Worm (Caenorhabditis elegans) whole organism, late embryonic: ENCODE data around the gene F14F9.5.

Experiments used
- C08G9.2 ChIP-seq: sonication (generic microtip); optimal IDR thresholded peaks from 2 replicates; lab custom pipeline; 2016; ENCODE audit warnings: mild to moderate bottlenecking, missing genetic modification characterization, moderate library complexity, missing compliant biosample characterization
- C38D4.7 ChIP-seq: fragments of 200-800 bp; sonication (Bioruptor generic); optimal IDR thresholded peaks from 2 replicates; lab custom pipeline; 2018; ENCODE audit warnings: mild to moderate bottlenecking, missing genetic modification characterization, moderate library complexity, missing compliant biosample characterization
- K09A11.1 ChIP-seq: sonication (generic microtip); optimal IDR thresholded peaks from 2 replicates; lab custom pipeline; 2017; ENCODE audit warnings: antibody characterized with exemption, mild to moderate bottlenecking, missing genetic modification characterization, missing compliant biosample characterization; ENCODE audit not compliant: insufficient read depth
- T23F11.4 ChIP-seq: fragments of 200-800 bp; sonication (Bioruptor generic); optimal IDR thresholded peaks from 2 replicates; lab custom pipeline; 2018; ENCODE audit warnings: mild to moderate bottlenecking, missing genetic modification characterization, missing compliant biosample characterization
- ahr-1 ChIP-seq: sonication (generic microtip); optimal IDR thresholded peaks from 2 replicates; lab custom pipeline; 2016; ENCODE audit warnings: missing genetic modification characterization, missing compliant biosample characterization
- ama-1 ChIP-seq: fragments of 150-350 bp; optimal IDR thresholded peaks from 2 replicates; lab custom pipeline; 2014
- ceh-18 ChIP-seq: sonication (generic microtip); optimal IDR thresholded peaks from 2 replicates; lab custom pipeline; 2016; ENCODE audit warnings: missing genetic modification characterization, missing compliant biosample characterization
- ceh-2 ChIP-seq: sonication (generic microtip); optimal IDR thresholded peaks from 2 replicates; lab custom pipeline; 2016; ENCODE audit warnings: missing genotype, missing genetic modification characterization, missing compliant biosample characterization
- ceh-34 ChIP-seq: sonication (generic microtip); optimal IDR thresholded peaks from 2 replicates; lab custom pipeline; 2016; ENCODE audit warnings: mild to moderate bottlenecking, missing genetic modification characterization, missing compliant biosample characterization
- ceh-45 ChIP-seq: fragments of 200-800 bp; sonication (Bioruptor generic); IDR thresholded peaks from 2 replicates; pipeline ENCODE4 v1.3.6; 2022; ENCODE audit warnings: missing genetic modification reagents, missing genetic modification characterization, missing compliant biosample characterization
- ceh-9 ChIP-seq: sonication (generic microtip); optimal IDR thresholded peaks from 2 replicates; lab custom pipeline; 2016; ENCODE audit warnings: mild to moderate bottlenecking, missing genetic modification characterization, inconsistent platforms, missing compliant biosample characterization
- che-1 ChIP-seq: sonication (generic microtip); optimal IDR thresholded peaks from 2 replicates; lab custom pipeline; 2016; ENCODE audit warnings: mild to moderate bottlenecking, missing genetic modification characterization, missing compliant biosample characterization
- dmd-4 ChIP-seq: sonication (generic microtip); optimal IDR thresholded peaks from 2 replicates; lab custom pipeline; 2016; ENCODE audit warnings: borderline replicate concordance, missing genetic modification characterization, missing compliant biosample characterization
- dve-1 ChIP-seq: sonication (generic microtip); optimal IDR thresholded peaks from 2 replicates; lab custom pipeline; 2017; ENCODE audit warnings: antibody characterized with exemption, mild to moderate bottlenecking, missing genetic modification characterization, missing compliant biosample characterization
- elt-4 ChIP-seq: sonication (generic microtip); optimal IDR thresholded peaks from 2 replicates; lab custom pipeline; 2016; ENCODE audit warnings: missing genetic modification characterization, missing compliant biosample characterization
- ets-4 ChIP-seq: sonication (generic microtip); optimal IDR thresholded peaks from 2 replicates; lab custom pipeline; 2016; ENCODE audit warnings: missing genetic modification characterization, missing compliant biosample characterization
- fax-1 ChIP-seq: sonication (generic microtip); optimal IDR thresholded peaks from 2 replicates; lab custom pipeline; 2016; ENCODE audit warnings: missing genotype, missing genetic modification characterization, missing compliant biosample characterization
- hlh-13 ChIP-seq: fragments of 200-800 bp; sonication (Bioruptor generic); optimal IDR thresholded peaks from 2 replicates; lab custom pipeline; 2018; ENCODE audit warnings: mild to moderate bottlenecking, missing genetic modification characterization, missing compliant biosample characterization
- hlh-15 ChIP-seq: sonication (generic microtip); optimal IDR thresholded peaks from 2 replicates; lab custom pipeline; 2016; ENCODE audit warnings: missing genetic modification characterization, missing compliant biosample characterization
- lim-6 ChIP-seq: sonication (generic microtip); optimal IDR thresholded peaks from 2 replicates; lab custom pipeline; 2016; ENCODE audit warnings: missing genetic modification characterization, missing compliant biosample characterization
- lin-11 ChIP-seq: fragments of 200-800 bp; sonication (Bioruptor generic); optimal IDR thresholded peaks from 2 replicates; lab custom pipeline; 2018; ENCODE audit warnings: mild to moderate bottlenecking, missing genetic modification characterization, missing compliant biosample characterization
- madf-2 ChIP-seq: sonication (generic microtip); optimal IDR thresholded peaks from 2 replicates; lab custom pipeline; 2017; ENCODE audit warnings: missing genetic modification characterization, missing compliant biosample characterization
- mec-3 ChIP-seq: sonication (generic microtip); optimal IDR thresholded peaks from 2 replicates; lab custom pipeline; 2016; ENCODE audit warnings: borderline replicate concordance, missing genetic modification characterization, missing compliant biosample characterization
- nhr-232 ChIP-seq: sonication (generic microtip); optimal IDR thresholded peaks from 2 replicates; lab custom pipeline; 2016; ENCODE audit warnings: missing genetic modification characterization, missing compliant biosample characterization
- npax-4 ChIP-seq: sonication (generic microtip); optimal IDR thresholded peaks from 2 replicates; lab custom pipeline; 2016; ENCODE audit warnings: missing genetic modification characterization, missing compliant biosample characterization
- pag-3 ChIP-seq: sonication (generic microtip); optimal IDR thresholded peaks from 2 replicates; lab custom pipeline; 2016; ENCODE audit warnings: missing compliant biosample characterization, missing genetic modification characterization, borderline replicate concordance
- pax-1 ChIP-seq: fragments of 150-350 bp; optimal IDR thresholded peaks from 2 replicates; lab custom pipeline; 2014; ENCODE audit warnings: missing biosample characterization, missing genetic modification characterization
- pha-2 ChIP-seq: sonication (generic microtip); optimal IDR thresholded peaks from 2 replicates; lab custom pipeline; 2017; ENCODE audit warnings: mild to moderate bottlenecking, missing genetic modification characterization, missing compliant biosample characterization
- pqm-1 ChIP-seq: sonication (generic microtip); optimal IDR thresholded peaks from 2 replicates; lab custom pipeline; 2016; ENCODE audit warnings: missing genetic modification characterization, missing compliant biosample characterization
- pros-1 ChIP-seq: fragments of 150-350 bp; optimal IDR thresholded peaks from 2 replicates; lab custom pipeline; 2014; ENCODE audit warnings: missing biosample characterization, missing genetic modification reagents, missing genetic modification characterization
- ref-2 ChIP-seq: sonication (generic microtip); optimal IDR thresholded peaks from 2 replicates; lab custom pipeline; 2016; ENCODE audit warnings: missing genetic modification characterization, missing compliant biosample characterization
- sdc-2 ChIP-seq: sonication (generic microtip); optimal IDR thresholded peaks from 2 replicates; lab custom pipeline; 2016; ENCODE audit warnings: missing genotype, missing genetic modification characterization, missing compliant biosample characterization
- sox-4 ChIP-seq: sonication (generic microtip); optimal IDR thresholded peaks from 2 replicates; lab custom pipeline; 2017; ENCODE audit warnings: mild to moderate bottlenecking, missing genetic modification characterization, inconsistent platforms, missing compliant biosample characterization
- syd-9 ChIP-seq: sonication (generic microtip); optimal IDR thresholded peaks from 2 replicates; lab custom pipeline; 2016; ENCODE audit warnings: mild to moderate bottlenecking, missing genetic modification characterization, moderate library complexity, missing compliant biosample characterization

The F14F9.5 gene

ce11 chrV:5150880-5151279, 24.0 kb downstream of the F14F9.5 start, which contains the start of gene srh-130:
Gene srh-130 (plus strand): TSS chrV:5151180.
- TF ChIP-seq K09A11.1 (tag; lab: Kevin White, UChicago) (no peak), ceh-18 (tag; lab: Kevin White, UChicago) (no peak), dmd-4 (tag; lab: Kevin White, UChicago) (no peak), mec-3 (tag; lab: Kevin White, UChicago) (no peak), hlh-13 (GFP tag; lab: Kevin White, UChicago) (no peak), C08G9.2 (tag; lab: Kevin White, UChicago) (no peak), hlh-15 (no peak), ceh-45 (GFP tag; lab: Robert Waterston, UW) (no peak)
- TF ChIP-seq, all 69 proteins: peak for 0

- no peak for TF ChIP-seq ceh-45 (GFP tag; lab: Robert Waterston, UW)
- no peak for TF ChIP-seq ceh-9
- no peak for TF ChIP-seq pax-1 (tag; lab: Kevin White, UChicago)
- no peak for TF ChIP-seq mec-3 (tag; lab: Kevin White, UChicago)
- TF ChIP-seq fax-1 (tag; lab: Kevin White, UChicago): no peak
- TF ChIP-seq pha-2: no peak
- no peak for TF ChIP-seq ama-1 (lab: Kevin White, UChicago)
- no peak for TF ChIP-seq dve-1
- TF ChIP-seq ets-4 (tag; lab: Kevin White, UChicago): no peak
- TF ChIP-seq sox-4 (tag; lab: Kevin White, UChicago): no peak
- TF ChIP-seq sdc-2 (tag; lab: Kevin White, UChicago): no peak
These were observed 28.6 kb downstream of the F14F9.5 start, which contains the start of gene srx-38 for ce11 chrV:5155516-5155915. Gene srx-38 (minus strand): TSS chrV:5155616.

ce11 chrV:5157660-5158059, 30.8 kb downstream of the F14F9.5 start, which contains the start of gene srx-39:
Gene srx-39 (minus strand): TSS chrV:5157760.
- TF ChIP-seq C38D4.7 (GFP tag; lab: Kevin White, UChicago) (no peak), ceh-9 (no peak), npax-4 (tag; lab: Kevin White, UChicago) (no peak), madf-2 (tag; lab: Kevin White, UChicago) (no peak), ceh-2 (tag; lab: Kevin White, UChicago) (no peak), lin-11 (tag; lab: Kevin White, UChicago) (no peak), T23F11.4 (GFP tag; lab: Kevin White, UChicago) (no peak), dmd-4 (tag; lab: Kevin White, UChicago) (no peak), lim-6 (no peak), pax-1 (tag; lab: Kevin White, UChicago) (no peak), syd-9 (tag; lab: Kevin White, UChicago) (no peak), elt-4 (tag; lab: Kevin White, UChicago) (no peak), K09A11.1 (tag; lab: Kevin White, UChicago) (no peak), pag-3 (tag; lab: Kevin White, UChicago) (no peak)
- TF ChIP-seq, all 69 proteins: peak for 0

ce11 chrV:5158302-5158701, 31.4 kb downstream of the F14F9.5 start, which contains the start of gene abu-15:
Gene abu-15 (plus strand): TSS chrV:5158602.
- TF ChIP-seq ceh-18 (tag; lab: Kevin White, UChicago): no peak
- TF ChIP-seq C38D4.7 (GFP tag; lab: Kevin White, UChicago): no peak
- TF ChIP-seq pros-1 (tag; lab: Kevin White, UChicago): no peak
- no peak for TF ChIP-seq ceh-9
- TF ChIP-seq ets-4 (tag; lab: Kevin White, UChicago): no peak
- TF ChIP-seq lim-6: no peak
- TF ChIP-seq madf-2 (tag; lab: Kevin White, UChicago): no peak
- TF ChIP-seq nhr-232 (tag; lab: Kevin White, UChicago): no peak
- TF ChIP-seq pqm-1 (tag; lab: Kevin White, UChicago): no peak
- no peak for TF ChIP-seq dmd-4 (tag; lab: Kevin White, UChicago)

ce11 chrV:5161792-5162191, 34.9 kb downstream of the F14F9.5 start, which contains the start of gene abu-6:
Gene abu-6 (minus strand): TSS chrV:5161892.
- TF ChIP-seq ahr-1 (tag; lab: Kevin White, UChicago) (no peak), che-1 (tag; lab: Kevin White, UChicago) (no peak), hlh-13 (GFP tag; lab: Kevin White, UChicago) (no peak), ref-2 (no peak), pros-1 (tag; lab: Kevin White, UChicago) (no peak), C38D4.7 (GFP tag; lab: Kevin White, UChicago) (no peak), ceh-34 (tag; lab: Kevin White, UChicago) (no peak), ets-4 (tag; lab: Kevin White, UChicago) (no peak), ama-1 (lab: Kevin White, UChicago) (no peak)
